Fruit fly (Drosophila melanogaster): Measurements from ENCODE around the gene CG2983.

Gene CG2983

dm6 chr2L:2897024-2897549 lies 49.7 kb downstream of the CG2983 start (continued):
- TF ChIP-seq so (GFP tag; IDR thresholded peaks at IDR 0.05): peak; percentile 63; the same call in 1 of the 3 replicates
- peak; percentile 88 for TF ChIP-seq sisA (GFP tag; IDR thresholded peaks at IDR 0.05)
- TF ChIP-seq Atf-2 (GFP tag; optimal IDR thresholded peaks at IDR 0.05): peak; percentile 88
- TF ChIP-seq ewg (GFP tag; optimal IDR thresholded peaks at IDR 0.05): peak; percentile 79
- TF ChIP-seq jing (GFP tag; optimal IDR thresholded peaks at IDR 0.05): peak; percentile 83
- no peak; the same call in 1 of the 2 replicates for TF ChIP-seq bowl (GFP tag; IDR thresholded peaks at IDR 0.05)
- TF ChIP-seq Adf1 (GFP tag; IDR thresholded peaks at IDR 0.05): 0 out of 2 replicates have a peak, but pooled peaks have one; percentile 20
- peak; percentile 11 for TF ChIP-seq TFAM (GFP tag; optimal IDR thresholded peaks at IDR 0.05)
- TF ChIP-seq ab (GFP tag; optimal IDR thresholded peaks at IDR 0.05): peak; percentile 76
- peak; percentile 61 for TF ChIP-seq CG2875 (GFP tag; optimal IDR thresholded peaks at IDR 0.05)
- no peak for TF ChIP-seq Opbp (GFP tag; IDR thresholded peaks at IDR 0.05; ENCODE audit: partially characterized antibody)
- no peak for TF ChIP-seq mld (GFP tag; IDR thresholded peaks at IDR 0.05; ENCODE audit: partially characterized antibody)
- TF ChIP-seq CG10431 (GFP tag; optimal IDR thresholded peaks at IDR 0.05): no peak
- TF ChIP-seq unc-4 (GFP tag; IDR thresholded peaks at IDR 0.05; ENCODE audit: partially characterized antibody): no peak
- TF ChIP-seq gfzf (GFP tag; optimal IDR thresholded peaks at IDR 0.05): no peak
- TF ChIP-seq CG1233 (GFP tag; optimal IDR thresholded peaks at IDR 0.05): peak; percentile 67
- TF ChIP-seq CG6254 (GFP tag; optimal IDR thresholded peaks at IDR 0.05): peak; percentile 65
- peak; percentile 80 for TF ChIP-seq Six4 (GFP tag; optimal IDR thresholded peaks at IDR 0.05)
- TF ChIP-seq CG16863 (GFP tag; optimal IDR thresholded peaks at IDR 0.05): peak; percentile 86
- TF ChIP-seq oc (tag; optimal IDR thresholded peaks at IDR 0.05): peak; percentile 60
- peak; percentile 22 for TF ChIP-seq Hmx (GFP tag; optimal IDR thresholded peaks at IDR 0.05)
- peak; percentile 74 for TF ChIP-seq CG17385 (GFP tag; optimal IDR thresholded peaks at IDR 0.05)
- TF ChIP-seq Hr39 (optimal IDR thresholded peaks at IDR 0.05): no peak
- peak; percentile 78; the same call in 2 of the 3 replicates for TF ChIP-seq gce (GFP tag; IDR thresholded peaks at IDR 0.05)
- TF ChIP-seq Dfd (GFP tag; optimal IDR thresholded peaks at IDR 0.05): no peak
- no peak for TF ChIP-seq pan (optimal IDR thresholded peaks at IDR 0.05)
- TF ChIP-seq pan (GFP tag; optimal IDR thresholded peaks at IDR 0.05 in 1 of 2, IDR thresholded peaks at IDR 0.05 in 1 of 2): peak in 1 of 2 experiments; percentile 85
- TF ChIP-seq CG14710 (tag; optimal IDR thresholded peaks at IDR 0.05): peak; percentile 58
- TF ChIP-seq fd96Cb (tag; optimal IDR thresholded peaks at IDR 0.05): peak; percentile 86
- no peak for TF ChIP-seq nom (GFP tag; optimal IDR thresholded peaks at IDR 0.05)
- peak; percentile 89 for TF ChIP-seq Gug (GFP tag; IDR thresholded peaks at IDR 0.05)
- TF ChIP-seq Dbx (GFP tag; IDR thresholded peaks at IDR 0.05): peak; percentile 73
- TF ChIP-seq en (GFP tag; optimal IDR thresholded peaks at IDR 0.05): peak; percentile 72
- no peak for TF ChIP-seq pfk (GFP tag; optimal IDR thresholded peaks at IDR 0.05)
- TF ChIP-seq slbo (GFP tag; IDR thresholded peaks at IDR 0.05): peak; percentile 82
- peak; percentile 30 for TF ChIP-seq CG8281 (tag; optimal IDR thresholded peaks at IDR 0.05)
- TF ChIP-seq Fer3 (tag; optimal IDR thresholded peaks at IDR 0.05): peak; percentile 48
- peak; percentile 83 for TF ChIP-seq esg (GFP tag; conservative IDR thresholded peaks at IDR 0.05)
- TF ChIP-seq ap (GFP tag; IDR thresholded peaks at IDR 0.05): peak; percentile 73
- no peak for TF ChIP-seq ash1 (GFP tag; optimal IDR thresholded peaks at IDR 0.05)
- TF ChIP-seq CG6791 (GFP tag; IDR thresholded peaks at IDR 0.05; ENCODE audit: partially characterized antibody): no peak
- TF ChIP-seq gcm (GFP tag; optimal IDR thresholded peaks at IDR 0.05): peak; percentile 67
- TF ChIP-seq Scr (GFP tag; IDR thresholded peaks at IDR 0.05; ENCODE audit: partially characterized antibody): no peak
- peak; percentile 19 for TF ChIP-seq MTF-1 (GFP tag; optimal IDR thresholded peaks at IDR 0.05; ENCODE audit: borderline replicate concordance)
- peak; percentile 85 for TF ChIP-seq H15 (GFP tag; IDR thresholded peaks at IDR 0.05)
- TF ChIP-seq CG13775 (GFP tag; optimal IDR thresholded peaks at IDR 0.05): peak; percentile 72
- peak; percentile 73 for TF ChIP-seq cato (GFP tag; optimal IDR thresholded peaks at IDR 0.05; ENCODE audit: borderline replicate concordance)
- peak; percentile 51 for TF ChIP-seq sd (tag; optimal IDR thresholded peaks at IDR 0.05)
- TF ChIP-seq CG13287 (GFP tag; IDR thresholded peaks at IDR 0.05; ENCODE audit: partially characterized antibody): no peak
- TF ChIP-seq Meics (GFP tag; optimal IDR thresholded peaks at IDR 0.05): peak; percentile 73

All from whole organism, embryonic.